Fruit fly (Drosophila melanogaster) whole organism, pupa: Measurements from ENCODE around the gene GluRIIB.

Experiments
- CG10348 ChIP-seq: fragments of 200-800 bp; sonication (Bioruptor generic); IDR thresholded peaks from 2 replicates; pipeline ENCODE4 v1.3.6; 2022; ENCODE audit warnings: missing biosample characterization, missing genetic modification characterization
- CG12605 ChIP-seq: fragments of 200-800 bp; sonication (Bioruptor generic); IDR thresholded peaks from 2 replicates; pipeline ENCODE4 v1.3.6; 2022; ENCODE audit warnings: missing biosample characterization, missing genetic modification characterization
- CG13204 ChIP-seq: fragments of 200-800 bp; sonication (Bioruptor generic); optimal IDR thresholded peaks from 2 replicates; lab custom pipeline; 2018; ENCODE audit warnings: missing biosample characterization, mild to moderate bottlenecking, missing genetic modification characterization, moderate library complexity
- CG14655 ChIP-seq: fragments of 200-800 bp; sonication (Bioruptor generic); optimal IDR thresholded peaks from 3 replicates; lab custom pipeline; 2017; ENCODE audit warnings: mild to moderate bottlenecking, missing biosample characterization, missing genetic modification reagents, missing genetic modification characterization
- CG15710 ChIP-seq: fragments of 200-800 bp; sonication (Bioruptor generic); optimal IDR thresholded peaks from 2 replicates; lab custom pipeline; 2018; ENCODE audit warnings: missing biosample characterization, mild to moderate bottlenecking, missing genetic modification characterization, moderate library complexity
- CG17806 ChIP-seq: fragments of 200-800 bp; sonication (Bioruptor generic); optimal IDR thresholded peaks from 2 replicates; lab custom pipeline; 2018; ENCODE audit warnings: missing biosample characterization, mild to moderate bottlenecking, missing genetic modification characterization, moderate library complexity
- CG32121 ChIP-seq: fragments of 200-800 bp; sonication (Bioruptor generic); IDR thresholded peaks from 2 replicates; pipeline ENCODE4 v1.3.6; 2022; ENCODE audit warnings: missing biosample characterization, missing genetic modification characterization
- CG34367 ChIP-seq: fragments of 200-800 bp; sonication (Bioruptor generic); optimal IDR thresholded peaks from 2 replicates; lab custom pipeline; 2018; ENCODE audit warnings: missing biosample characterization, mild to moderate bottlenecking, missing genetic modification characterization
- CG4496 ChIP-seq: fragments of 200-800 bp; sonication (Bioruptor generic); IDR thresholded peaks from 3 replicates; pipeline ENCODE4 v1.3.6; 2022; ENCODE audit warnings: missing biosample characterization, missing genetic modification characterization
- CG8159 ChIP-seq: fragments of 200-800 bp; sonication (Bioruptor generic); optimal IDR thresholded peaks from 3 replicates; lab custom pipeline; 2018; ENCODE audit warnings: missing biosample characterization, mild to moderate bottlenecking, missing genetic modification characterization, moderate library complexity
- CG8301 ChIP-seq: fragments of 200-800 bp; sonication (Bioruptor generic); optimal IDR thresholded peaks from 2 replicates; lab custom pipeline; 2018; ENCODE audit warnings: missing biosample characterization, mild to moderate bottlenecking, missing genetic modification characterization
- CG9948 ChIP-seq: fragments of 200-800 bp; sonication (Bioruptor generic); optimal IDR thresholded peaks from 2 replicates; lab custom pipeline; 2018; ENCODE audit warnings: missing biosample characterization, mild to moderate bottlenecking, missing genetic modification characterization, moderate library complexity
- D1 ChIP-seq: fragments of 200-800 bp; sonication (Bioruptor generic); optimal IDR thresholded peaks from 2 replicates; lab custom pipeline; 2018; ENCODE audit warnings: missing biosample characterization, mild to moderate bottlenecking, missing genetic modification characterization, moderate library complexity
- EcR ChIP-seq: fragments of 200-800 bp; sonication (Bioruptor generic); optimal IDR thresholded peaks from 3 replicates; lab custom pipeline; 2019; ENCODE audit warnings: missing biosample characterization, missing genetic modification characterization, mild to moderate bottlenecking, moderate library complexity, missing genetic modification reagents
- Ets98B ChIP-seq: fragments of 200-800 bp; sonication (Bioruptor generic); IDR thresholded peaks from 2 replicates; pipeline ENCODE4 v1.3.6; 2022; ENCODE audit warnings: missing biosample characterization, missing genetic modification characterization
- Pif1A ChIP-seq: fragments of 200-800 bp; sonication (Bioruptor generic); optimal IDR thresholded peaks from 3 replicates; lab custom pipeline; 2016; ENCODE audit warnings: missing biosample characterization, missing genetic modification characterization
- Pif1B ChIP-seq: fragments of 200-800 bp; sonication (Bioruptor generic); optimal IDR thresholded peaks from 3 replicates; lab custom pipeline; 2016; ENCODE audit warnings: missing biosample characterization, missing genetic modification characterization
- Snoo ChIP-seq: fragments of 200-800 bp; sonication (Bioruptor generic); optimal IDR thresholded peaks from 3 replicates; lab custom pipeline; 2017; ENCODE audit warnings: missing biosample characterization, mild to moderate bottlenecking, missing genetic modification characterization, inconsistent platforms
- fd96Ca ChIP-seq: fragments of 200-800 bp; sonication (Bioruptor generic); IDR thresholded peaks from 3 replicates; pipeline ENCODE4 v1.3.6; 2022; ENCODE audit warnings: missing biosample characterization, missing genetic modification characterization
- gl ChIP-seq: fragments of 200-800 bp; sonication (Bioruptor generic); optimal IDR thresholded peaks from 2 replicates; lab custom pipeline; 2018; ENCODE audit warnings: missing biosample characterization, mild to moderate bottlenecking, missing genetic modification characterization
- rn ChIP-seq: fragments of 200-800 bp; sonication (Bioruptor generic); IDR thresholded peaks from 2 replicates; pipeline ENCODE4 v1.3.6; 2022; ENCODE audit warnings: missing biosample characterization, missing genetic modification characterization

GluRIIB gene

DNA sequence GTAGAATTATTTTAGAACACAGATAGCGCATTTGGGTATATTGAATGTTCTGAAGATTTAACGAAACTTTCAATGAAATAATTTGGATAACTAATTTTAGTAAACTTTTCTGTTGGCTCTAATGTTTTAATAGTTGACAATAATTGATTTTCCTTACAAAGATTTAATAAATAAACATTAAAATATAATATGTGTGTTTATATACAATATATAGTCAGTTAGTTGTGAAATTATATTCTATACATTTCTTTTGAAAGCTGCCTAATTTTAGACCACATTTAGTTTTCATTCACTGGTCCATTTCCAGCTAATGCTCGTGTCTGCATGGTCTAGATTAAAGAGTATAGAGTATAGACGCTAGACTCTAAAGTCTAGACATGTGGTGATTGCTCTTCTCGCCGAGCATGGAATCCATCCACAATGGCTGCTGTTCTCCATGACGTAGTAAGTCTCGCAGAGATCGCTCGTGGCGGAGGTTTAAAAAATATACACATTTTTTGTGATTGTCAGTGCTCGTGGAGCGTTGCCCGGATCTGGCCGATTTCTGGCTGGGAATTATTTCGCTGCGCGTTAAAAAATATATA lies at the start of gene GluRIIB:
Gene GluRIIB (plus strand): TSS at position 534 of the 584 bp plus-strand sequence.
- TF ChIP-seq CG14655 (GFP tag; lab: Kevin White, UChicago): peak; percentile 20
- TF ChIP-seq Ets98B (GFP tag; lab: Robert Waterston, UW): no peak

DNA sequence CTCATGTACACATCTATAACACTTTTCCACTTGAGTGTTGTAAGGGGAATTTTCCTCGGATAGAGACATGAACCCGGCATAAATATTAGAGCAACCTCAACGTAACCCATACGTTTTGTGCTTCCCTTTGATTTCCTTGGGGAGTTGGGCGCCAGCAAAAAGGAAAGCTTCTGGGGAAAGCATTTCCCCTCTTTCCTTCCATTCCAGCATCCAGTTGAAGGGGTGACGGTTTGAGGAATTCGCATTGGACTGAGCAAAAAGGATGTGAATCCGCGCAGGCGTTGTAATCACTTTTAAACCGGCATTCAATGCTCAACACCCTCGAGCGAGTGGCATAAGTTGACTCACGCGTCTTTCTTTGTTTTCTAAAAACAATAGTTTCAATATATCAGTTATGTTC lies 44.2 kb upstream of the GluRIIB start:
- TF ChIP-seq gl (tag; lab: Kevin White, UChicago) (no peak), CG8301 (tag; lab: Kevin White, UChicago) (no peak), CG10348 (no peak), CG14655 (GFP tag; lab: Kevin White, UChicago) (no peak), EcR (GFP tag; lab: Kevin White, UChicago) (no peak), CG32121 (GFP tag; lab: Robert Waterston, UW) (no peak)

DNA sequence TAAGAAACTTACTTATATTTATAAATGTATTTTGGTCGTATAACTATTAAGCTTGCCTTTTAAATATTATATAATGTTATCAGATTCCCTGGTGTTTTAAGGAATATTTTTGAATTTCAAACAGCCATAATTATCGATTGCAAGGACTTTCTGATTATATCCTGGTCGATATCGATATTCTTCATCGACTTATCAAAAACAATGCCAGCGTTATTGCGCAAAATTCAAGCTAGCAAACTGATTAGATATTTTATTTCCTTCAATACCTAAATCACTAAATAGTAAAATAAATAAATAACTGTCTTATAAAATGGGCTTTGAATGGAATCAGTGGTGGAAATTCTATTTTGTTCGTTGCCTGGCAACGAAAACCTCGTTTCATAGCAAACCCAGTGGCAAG lies 41.7 kb upstream of the GluRIIB start, which contains the start of gene CG14020:
Gene CG14020 (plus strand): TSS at position 345 of the 400 bp plus-strand sequence.
- TF ChIP-seq CG14655 (GFP tag; lab: Kevin White, UChicago): no peak
- TF ChIP-seq CG32121 (GFP tag; lab: Robert Waterston, UW): no peak
- no peak for TF ChIP-seq Pif1A (GFP tag; lab: Kevin White, UChicago)
- no peak for TF ChIP-seq Ets98B (GFP tag; lab: Robert Waterston, UW)
- no peak for TF ChIP-seq CG9948 (tag; lab: Kevin White, UChicago)
- no peak for TF ChIP-seq D1 (tag; lab: Kevin White, UChicago)
- TF ChIP-seq CG34367 (tag; lab: Kevin White, UChicago): no peak
- no peak for TF ChIP-seq CG10348
- TF ChIP-seq CG12605: no peak
- no peak for TF ChIP-seq CG4496 (GFP tag; lab: Robert Waterston, UW)
- TF ChIP-seq gl (tag; lab: Kevin White, UChicago): no peak
- TF ChIP-seq rn: no peak

DNA sequence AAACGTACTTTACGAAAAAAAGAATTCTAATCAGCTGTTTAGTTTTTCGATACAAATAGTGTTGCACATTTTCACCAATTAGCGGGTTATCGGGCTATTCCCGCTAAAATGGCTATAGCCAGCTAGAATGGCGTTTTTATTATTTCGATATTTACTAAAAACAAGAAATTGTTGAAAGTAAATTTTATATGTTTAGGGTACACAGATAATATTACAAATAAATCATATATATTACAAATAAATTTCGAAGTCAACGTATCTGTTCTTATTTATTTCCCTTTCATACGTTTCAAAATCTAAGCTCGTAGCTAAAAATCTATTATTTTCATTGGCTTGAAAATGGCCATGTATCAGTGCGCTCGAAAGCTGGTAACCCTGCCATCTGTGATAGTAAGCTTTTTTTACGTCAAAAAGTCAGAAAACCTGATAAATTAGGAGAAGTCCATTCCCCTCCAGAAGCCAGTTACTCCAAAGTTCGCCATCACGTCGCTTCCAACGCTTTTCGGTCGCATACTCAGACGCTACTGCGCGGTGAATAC lies 39.2 kb upstream of the GluRIIB start, which contains the start of the genes CG7382 and cl:
Gene CG7382 (minus strand): TSS at position 51 of the 539 bp plus-strand sequence.
Gene cl (plus strand): TSS at position 290 of the 539 bp plus-strand sequence.
- TF ChIP-seq Pif1B (GFP tag; lab: Kevin White, UChicago) (no peak), CG32121 (GFP tag; lab: Robert Waterston, UW) (no peak), Ets98B (GFP tag; lab: Robert Waterston, UW) (no peak), CG9948 (tag; lab: Kevin White, UChicago) (peak; percentile 12), CG4496 (GFP tag; lab: Robert Waterston, UW) (0 out of 3 replicates have a peak, but pooled peaks have one; percentile 34), CG13204 (GFP tag; lab: Kevin White, UChicago) (no peak), CG14655 (GFP tag; lab: Kevin White, UChicago) (no peak), CG17806 (tag; lab: Kevin White, UChicago) (peak; percentile 20), fd96Ca (GFP tag; lab: Robert Waterston, UW) (no peak), D1 (tag; lab: Kevin White, UChicago) (no peak), EcR (GFP tag; lab: Kevin White, UChicago) (peak; percentile 75), CG10348 (no peak), CG12605 (no peak), Snoo (tag; lab: Kevin White, UChicago) (no peak), Pif1A (GFP tag; lab: Kevin White, UChicago) (no peak), CG34367 (tag; lab: Kevin White, UChicago) (no peak), CG8301 (tag; lab: Kevin White, UChicago) (no peak), rn (no peak), CG8159 (peak; percentile 56), gl (tag; lab: Kevin White, UChicago) (no peak), CG15710 (tag; lab: Kevin White, UChicago) (peak; percentile 31)
- TF ChIP-seq, all 21 proteins: peak for 6

DNA sequence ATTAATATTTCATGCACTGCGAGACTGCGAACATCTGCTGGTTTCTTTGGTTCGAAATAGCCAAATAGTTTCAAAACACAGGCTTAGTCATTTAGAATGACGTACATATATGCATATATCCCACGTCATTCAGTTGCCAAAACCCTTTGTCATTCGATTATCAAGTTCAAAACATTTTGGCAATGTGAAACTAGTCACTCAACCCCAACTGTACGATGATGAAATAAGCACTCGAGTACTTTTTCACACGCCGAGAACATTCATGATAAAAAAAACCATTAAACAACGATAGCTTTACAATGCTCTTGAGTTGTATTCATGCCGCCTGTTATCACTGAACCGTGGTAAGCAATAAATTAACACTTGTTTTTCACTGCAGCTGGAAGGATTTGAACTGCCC lies 38.4 kb upstream of the GluRIIB start:
- TF ChIP-seq CG8159: no peak
- peak; percentile 51; the same call in 1 of the 3 replicates for TF ChIP-seq fd96Ca (GFP tag; lab: Robert Waterston, UW)
- no peak for TF ChIP-seq CG17806 (tag; lab: Kevin White, UChicago)
- TF ChIP-seq, all 21 proteins: peak for 1

DNA sequence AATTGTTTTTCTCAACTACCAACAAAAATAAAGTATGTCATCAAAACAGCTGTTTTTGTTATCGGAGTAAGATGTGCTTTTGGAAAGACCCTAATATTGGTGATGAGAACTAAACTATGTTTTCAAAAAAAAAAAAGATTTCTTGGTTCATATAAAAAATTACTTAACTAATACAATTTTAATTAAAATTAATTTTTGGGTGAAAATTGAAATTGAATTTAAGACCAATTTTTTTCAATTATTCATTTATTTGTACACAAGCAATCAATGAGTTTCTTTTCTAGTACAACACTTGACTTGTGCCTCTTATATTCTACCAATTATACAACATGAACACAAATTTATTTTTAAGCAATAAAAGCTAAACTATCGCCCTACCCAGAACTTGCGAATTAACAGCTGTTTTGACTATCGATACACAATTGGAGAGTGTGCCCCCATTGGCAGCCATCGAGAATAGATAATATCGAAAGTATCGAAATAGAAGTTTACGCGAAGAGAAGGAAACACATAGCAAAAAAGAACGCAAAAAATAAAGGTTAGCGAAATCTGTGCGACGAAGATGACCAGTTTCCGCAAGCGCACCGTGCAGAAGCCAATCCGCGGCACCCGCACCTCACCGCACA lies 35.2 kb upstream of the GluRIIB start, which contains the start of the genes Vps52 and Elp4:
Gene Vps52 (minus strand): TSS at position 51 of the 626 bp plus-strand sequence.
Gene Elp4 (plus strand): TSS at position 292 of the 626 bp plus-strand sequence.
- TF ChIP-seq CG10348 (no peak), CG4496 (GFP tag; lab: Robert Waterston, UW) (no peak), CG8159 (no peak), CG9948 (tag; lab: Kevin White, UChicago) (peak; percentile 72), EcR (GFP tag; lab: Kevin White, UChicago) (no peak), Ets98B (GFP tag; lab: Robert Waterston, UW) (peak; percentile 38; the same call in 1 of the 2 replicates), CG34367 (tag; lab: Kevin White, UChicago) (peak; percentile 64), CG32121 (GFP tag; lab: Robert Waterston, UW) (peak; percentile 58; the same call in 1 of the 2 replicates), CG17806 (tag; lab: Kevin White, UChicago) (peak; percentile 72), CG12605 (0 out of 2 replicates have a peak, but pooled peaks have one; percentile 23), Pif1B (GFP tag; lab: Kevin White, UChicago) (no peak), CG15710 (tag; lab: Kevin White, UChicago) (peak; percentile 65), Pif1A (GFP tag; lab: Kevin White, UChicago) (no peak), fd96Ca (GFP tag; lab: Robert Waterston, UW) (no peak), gl (tag; lab: Kevin White, UChicago) (no peak), rn (no peak), Snoo (tag; lab: Kevin White, UChicago) (peak; percentile 72), CG8301 (tag; lab: Kevin White, UChicago) (no peak), D1 (tag; lab: Kevin White, UChicago) (no peak), CG13204 (GFP tag; lab: Kevin White, UChicago) (no peak), CG14655 (GFP tag; lab: Kevin White, UChicago) (no peak)
